Worm (Caenorhabditis elegans): ENCODE results near the gene F10A3.11.

DNA sequence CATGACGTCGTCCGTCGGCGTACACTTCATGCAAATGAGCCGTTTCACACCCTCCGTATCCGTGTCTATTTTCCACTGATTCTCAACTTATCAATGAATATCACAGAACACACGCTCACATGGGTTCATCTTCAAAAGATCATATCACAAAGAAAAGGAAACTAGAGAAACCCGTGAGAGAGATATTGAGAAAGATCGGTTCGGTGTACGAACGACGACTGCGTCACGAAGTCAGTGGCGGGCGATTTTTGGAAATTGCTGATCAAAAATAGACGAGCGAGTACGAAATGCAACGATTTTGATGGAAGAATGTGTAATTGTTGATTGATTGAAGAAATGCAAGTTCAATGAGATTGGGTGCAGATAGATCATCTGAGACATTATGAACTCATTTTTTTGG is 50.8 kb downstream of the F10A3.11 start:
- no peak for TF ChIP-seq him-1 (tag; optimal IDR thresholded peaks at IDR 0.05)
- no peak for TF ChIP-seq dao-5 (tag; optimal IDR thresholded peaks at IDR 0.05)

Data from whole organism, L4/young adult.